Worm (Caenorhabditis elegans): Measurements from ENCODE around the gene nrde-1.

nrde-1 gene

DNA sequence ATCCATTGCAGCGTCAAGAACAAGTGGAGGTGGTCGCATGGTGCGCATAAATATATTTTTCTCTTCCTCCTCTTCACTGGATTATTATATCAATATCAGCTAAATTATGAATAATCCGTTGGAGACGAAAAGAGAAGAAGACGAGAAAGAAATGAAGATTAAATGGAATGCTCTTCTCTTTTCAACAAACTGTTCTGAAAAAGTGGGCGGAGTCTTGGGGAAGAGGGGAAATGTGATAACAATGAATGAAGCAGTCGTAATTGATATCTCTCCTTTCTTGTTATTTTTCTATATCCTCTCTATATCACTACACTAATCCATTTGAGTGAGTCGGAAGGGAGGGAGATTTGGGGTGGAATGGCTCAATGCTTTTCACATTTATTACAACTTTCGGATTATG lies 46.0 kb downstream of the nrde-1 start, which contains the start of gene arcp-1:
TSS of gene arcp-1 (minus strand) at position 101 of the 400 bp plus-strand sequence.
- no peak for TF ChIP-seq pha-4 (tag; optimal IDR thresholded peaks at IDR 0.05)
- no peak for TF ChIP-seq sptf-1 (tag; optimal IDR thresholded peaks at IDR 0.05)

DNA sequence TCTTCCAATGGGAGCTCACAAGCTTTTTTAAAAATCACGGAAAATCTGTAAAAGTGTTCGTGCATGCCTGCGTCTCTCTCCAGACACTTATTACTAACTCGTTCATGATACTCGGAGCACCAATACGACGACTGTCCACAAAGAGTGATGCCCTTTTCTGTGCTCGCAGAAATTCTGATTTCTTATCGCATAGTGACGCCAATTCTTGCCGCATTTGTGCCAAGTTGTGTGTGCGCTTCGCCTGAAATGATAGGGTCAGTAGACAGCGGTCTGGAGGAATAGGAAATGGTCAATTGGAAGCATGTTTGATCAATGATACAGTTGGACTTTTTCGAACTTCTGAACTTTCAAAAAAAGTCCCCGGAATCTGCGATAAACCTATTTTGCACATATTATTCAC lies 50.8 kb downstream of the nrde-1 start:
- TF ChIP-seq lin-13 (tag; optimal IDR thresholded peaks at IDR 0.05) (no peak), cnd-1 (tag; optimal IDR thresholded peaks at IDR 0.05) (no peak), bed-3 (GFP tag; optimal IDR thresholded peaks at IDR 0.05) (no peak), nhr-2 (tag; optimal IDR thresholded peaks at IDR 0.05) (no peak), lin-32 (GFP tag; optimal IDR thresholded peaks at IDR 0.05) (no peak), ham-2 (GFP tag; optimal IDR thresholded peaks at IDR 0.05) (no peak), ztf-11 (tag; optimal IDR thresholded peaks at IDR 0.05) (no peak), sptf-1 (tag; optimal IDR thresholded peaks at IDR 0.05) (no peak), mep-1 (tag; optimal IDR thresholded peaks at IDR 0.05) (no peak), mls-2 (tag; optimal IDR thresholded peaks at IDR 0.05) (no peak), pha-4 (tag; optimal IDR thresholded peaks at IDR 0.05) (no peak), snpc-4 (tag; optimal IDR thresholded peaks at IDR 0.05) (no peak), mab-5 (tag; optimal IDR thresholded peaks at IDR 0.05) (no peak), ceh-43 (GFP tag; optimal IDR thresholded peaks at IDR 0.05) (no peak), elt-1 (tag; optimal IDR thresholded peaks at IDR 0.05; ENCODE audit: borderline replicate concordance, insufficient read depth) (no peak), lsy-2 (tag; optimal IDR thresholded peaks at IDR 0.05) (no peak), unc-120 (tag; optimal IDR thresholded peaks at IDR 0.05; ENCODE audit: poor library complexity, severe bottlenecking) (no peak)

DNA sequence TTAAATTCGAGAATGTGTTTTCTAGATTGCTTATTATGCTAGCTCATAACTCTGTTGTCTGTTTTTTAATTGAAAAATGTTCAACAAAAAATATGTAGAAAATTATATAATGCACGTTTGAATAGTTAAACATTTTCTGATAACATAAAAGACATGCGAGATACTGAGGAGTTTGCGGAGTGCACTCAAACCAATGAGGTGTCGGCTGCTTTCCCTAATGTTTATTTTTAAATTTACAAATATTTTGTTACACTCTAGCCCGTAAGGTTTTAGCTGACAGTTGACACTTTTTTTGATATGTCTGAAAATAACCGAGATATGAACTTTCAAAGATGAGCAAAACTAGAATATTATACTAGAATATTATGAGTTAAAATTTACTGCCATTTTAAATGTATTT lies 51.3 kb downstream of the nrde-1 start:
- no peak for TF ChIP-seq lin-32 (GFP tag; optimal IDR thresholded peaks at IDR 0.05)

DNA sequence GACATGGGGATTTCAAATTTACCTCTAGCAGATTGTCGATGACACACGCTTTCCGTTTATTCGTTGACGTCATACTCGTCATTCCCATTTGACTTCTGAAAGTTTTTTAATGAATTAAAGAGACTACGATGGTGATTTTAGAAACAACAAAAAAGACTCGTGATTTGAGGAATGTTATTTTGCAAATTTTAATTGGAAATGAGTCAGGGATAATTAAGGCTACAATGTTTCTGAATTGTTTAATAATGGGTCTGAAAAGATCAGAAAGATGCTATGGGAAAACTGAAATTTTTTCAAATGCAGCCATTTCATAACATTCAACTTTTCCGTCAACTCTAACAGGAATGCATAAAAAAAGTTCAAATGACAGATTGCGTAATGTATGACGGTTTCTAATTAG lies 52.2 kb downstream of the nrde-1 start, which contains the start of gene C44F1.1:
TSS of gene C44F1.1 (minus strand) at position 101 of the 400 bp plus-strand sequence.
- TF ChIP-seq unc-120 (tag; optimal IDR thresholded peaks at IDR 0.05; ENCODE audit: poor library complexity, severe bottlenecking): no peak
- peak; percentile 34 for TF ChIP-seq zip-8 (tag; optimal IDR thresholded peaks at IDR 0.05)

DNA sequence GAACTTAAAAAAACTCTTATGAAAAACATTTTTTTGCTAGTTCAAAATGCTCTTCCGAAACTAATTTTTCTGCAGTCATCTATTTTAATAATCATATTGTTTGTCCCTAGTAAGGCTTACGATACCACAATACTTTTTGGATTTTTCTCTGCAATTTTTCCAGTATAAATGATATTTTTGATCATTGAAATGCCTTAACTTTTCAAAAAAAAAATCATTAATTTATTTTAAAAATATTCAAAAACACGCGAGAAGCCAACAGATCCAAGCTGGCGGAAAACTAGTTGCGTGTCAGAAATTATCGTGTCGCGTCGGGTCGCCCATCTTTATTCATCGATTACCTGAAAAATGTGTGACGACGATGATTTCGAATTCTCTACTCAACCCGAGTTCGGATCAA lies 54.9 kb downstream of the nrde-1 start, which contains the start of gene gmeb-3:
TSS of gene gmeb-3 (plus strand) at position 301 of the 400 bp plus-strand sequence.
- TF ChIP-seq blmp-1 (tag; optimal IDR thresholded peaks at IDR 0.05) (no peak), mab-5 (tag; optimal IDR thresholded peaks at IDR 0.05) (no peak), unc-120 (tag; optimal IDR thresholded peaks at IDR 0.05; ENCODE audit: poor library complexity, severe bottlenecking) (no peak), elt-1 (tag; optimal IDR thresholded peaks at IDR 0.05; ENCODE audit: borderline replicate concordance, insufficient read depth) (no peak), lin-32 (GFP tag; optimal IDR thresholded peaks at IDR 0.05) (no peak), drap-1 (GFP tag; optimal IDR thresholded peaks at IDR 0.05) (no peak), nhr-2 (tag; optimal IDR thresholded peaks at IDR 0.05) (no peak), zip-8 (tag; optimal IDR thresholded peaks at IDR 0.05) (no peak), mep-1 (tag; optimal IDR thresholded peaks at IDR 0.05) (no peak), cnd-1 (tag; optimal IDR thresholded peaks at IDR 0.05) (no peak)

Data from whole organism, mixed stage, embryonic.